Worm (Caenorhabditis elegans) whole organism, late embryonic: Measurements from ENCODE around the gene Y50E8A.2.
A peak's percentile ranks its signal among the peaks of the same experiment; 100 is the strongest.

Experiments used
- C38D4.7 ChIP-seq: fragments of 200-800 bp; sonication (Bioruptor generic); optimal IDR thresholded peaks from 2 replicates; lab custom pipeline; 2018; ENCODE audit warnings: mild to moderate bottlenecking, missing genetic modification characterization, moderate library complexity, missing compliant biosample characterization
- F13H6.1 ChIP-seq: sonication (generic microtip); optimal IDR thresholded peaks from 2 replicates; lab custom pipeline; 2016; ENCODE audit warnings: missing genetic modification characterization, missing compliant biosample characterization
- K02D7.2 ChIP-seq: sonication (generic microtip); optimal IDR thresholded peaks from 2 replicates; lab custom pipeline; 2017; ENCODE audit warnings: mild to moderate bottlenecking, missing genetic modification characterization, missing compliant biosample characterization
- K09A11.1 ChIP-seq: sonication (generic microtip); optimal IDR thresholded peaks from 2 replicates; lab custom pipeline; 2017; ENCODE audit warnings: antibody characterized with exemption, mild to moderate bottlenecking, missing genetic modification characterization, missing compliant biosample characterization; ENCODE audit not compliant: insufficient read depth
- T23F11.4 ChIP-seq: fragments of 200-800 bp; sonication (Bioruptor generic); optimal IDR thresholded peaks from 2 replicates; lab custom pipeline; 2018; ENCODE audit warnings: mild to moderate bottlenecking, missing genetic modification characterization, missing compliant biosample characterization
- Y22D7AL.16 ChIP-seq: sonication (generic microtip); optimal IDR thresholded peaks from 2 replicates; lab custom pipeline; 2016; ENCODE audit warnings: missing genetic modification characterization, missing compliant biosample characterization
- ama-1 ChIP-seq: fragments of 150-350 bp; optimal IDR thresholded peaks from 2 replicates; lab custom pipeline; 2014
- ceh-18 ChIP-seq: sonication (generic microtip); optimal IDR thresholded peaks from 2 replicates; lab custom pipeline; 2016; ENCODE audit warnings: missing genetic modification characterization, missing compliant biosample characterization
- ceh-2 ChIP-seq: sonication (generic microtip); optimal IDR thresholded peaks from 2 replicates; lab custom pipeline; 2016; ENCODE audit warnings: missing genotype, missing genetic modification characterization, missing compliant biosample characterization
- ceh-24 ChIP-seq: sonication (generic microtip); optimal IDR thresholded peaks from 2 replicates; lab custom pipeline; 2016; ENCODE audit warnings: mild to moderate bottlenecking, missing genetic modification characterization, missing compliant biosample characterization
- ceh-31 ChIP-seq: sonication (generic microtip); optimal IDR thresholded peaks from 2 replicates; lab custom pipeline; 2016; ENCODE audit warnings: missing genetic modification characterization, missing compliant biosample characterization
- ceh-34 ChIP-seq: sonication (generic microtip); optimal IDR thresholded peaks from 2 replicates; lab custom pipeline; 2016; ENCODE audit warnings: mild to moderate bottlenecking, missing genetic modification characterization, missing compliant biosample characterization
- ceh-48 ChIP-seq: sonication (generic microtip); optimal IDR thresholded peaks from 2 replicates; lab custom pipeline; 2016; ENCODE audit warnings: missing genetic modification characterization, inconsistent platforms, missing compliant biosample characterization
- ceh-6 ChIP-seq: fragments of 200-800 bp; sonication (Bioruptor generic); optimal IDR thresholded peaks from 2 replicates; lab custom pipeline; 2018; ENCODE audit warnings: mild to moderate bottlenecking, missing genetic modification characterization, missing compliant biosample characterization
- ceh-9 ChIP-seq: sonication (generic microtip); optimal IDR thresholded peaks from 2 replicates; lab custom pipeline; 2016; ENCODE audit warnings: mild to moderate bottlenecking, missing genetic modification characterization, inconsistent platforms, missing compliant biosample characterization
- che-1 ChIP-seq: sonication (generic microtip); optimal IDR thresholded peaks from 2 replicates; lab custom pipeline; 2016; ENCODE audit warnings: mild to moderate bottlenecking, missing genetic modification characterization, missing compliant biosample characterization
- dve-1 ChIP-seq: sonication (generic microtip); optimal IDR thresholded peaks from 2 replicates; lab custom pipeline; 2017; ENCODE audit warnings: antibody characterized with exemption, mild to moderate bottlenecking, missing genetic modification characterization, missing compliant biosample characterization
- elt-2 ChIP-seq: sonication (generic microtip); optimal IDR thresholded peaks from 2 replicates; lab custom pipeline; 2016; ENCODE audit warnings: missing genetic modification reagents, missing genetic modification characterization, missing compliant biosample characterization
- eyg-1 ChIP-seq: sonication (generic microtip); optimal IDR thresholded peaks from 2 replicates; lab custom pipeline; 2016; ENCODE audit warnings: missing genotype, missing genetic modification characterization, missing compliant biosample characterization
- fax-1 ChIP-seq: sonication (generic microtip); optimal IDR thresholded peaks from 2 replicates; lab custom pipeline; 2016; ENCODE audit warnings: missing genotype, missing genetic modification characterization, missing compliant biosample characterization
- fkh-10 ChIP-seq: fragments of 150-350 bp; optimal IDR thresholded peaks from 2 replicates; lab custom pipeline; 2014; ENCODE audit warnings: missing biosample characterization, missing genetic modification reagents, missing genetic modification characterization
- hlh-15 ChIP-seq: sonication (generic microtip); optimal IDR thresholded peaks from 2 replicates; lab custom pipeline; 2016; ENCODE audit warnings: missing genetic modification characterization, missing compliant biosample characterization
- hlh-6 ChIP-seq: sonication (generic microtip); optimal IDR thresholded peaks from 2 replicates; lab custom pipeline; 2016; ENCODE audit warnings: missing genotype, missing genetic modification characterization, missing compliant biosample characterization
- lim-6 ChIP-seq: sonication (generic microtip); optimal IDR thresholded peaks from 2 replicates; lab custom pipeline; 2016; ENCODE audit warnings: missing genetic modification characterization, missing compliant biosample characterization
- madf-2 ChIP-seq: sonication (generic microtip); optimal IDR thresholded peaks from 2 replicates; lab custom pipeline; 2017; ENCODE audit warnings: missing genetic modification characterization, missing compliant biosample characterization
- nhr-11 ChIP-seq: fragments of 150-350 bp; optimal IDR thresholded peaks from 2 replicates; lab custom pipeline; 2014; ENCODE audit warnings: missing biosample characterization, missing genetic modification characterization
- npax-4 ChIP-seq: sonication (generic microtip); optimal IDR thresholded peaks from 2 replicates; lab custom pipeline; 2016; ENCODE audit warnings: missing genetic modification characterization, missing compliant biosample characterization
- odd-2 ChIP-seq: sonication (generic microtip); optimal IDR thresholded peaks from 2 replicates; lab custom pipeline; 2017; ENCODE audit warnings: antibody characterized with exemption, mild to moderate bottlenecking, missing genetic modification characterization, missing compliant biosample characterization
- pag-3 ChIP-seq: sonication (generic microtip); optimal IDR thresholded peaks from 2 replicates; lab custom pipeline; 2016; ENCODE audit warnings: missing compliant biosample characterization, missing genetic modification characterization, borderline replicate concordance
- pax-1 ChIP-seq: fragments of 150-350 bp; optimal IDR thresholded peaks from 2 replicates; lab custom pipeline; 2014; ENCODE audit warnings: missing biosample characterization, missing genetic modification characterization
- pha-4 ChIP-seq: fragments of 150-350 bp; optimal IDR thresholded peaks from 2 replicates; lab custom pipeline; 2018; ENCODE audit warnings: missing biosample characterization, missing genetic modification reagents, missing genetic modification characterization
- pqm-1 ChIP-seq: sonication (generic microtip); optimal IDR thresholded peaks from 2 replicates; lab custom pipeline; 2016; ENCODE audit warnings: missing genetic modification characterization, missing compliant biosample characterization
- ref-2 ChIP-seq: sonication (generic microtip); optimal IDR thresholded peaks from 2 replicates; lab custom pipeline; 2016; ENCODE audit warnings: missing genetic modification characterization, missing compliant biosample characterization
- sdc-2 ChIP-seq: sonication (generic microtip); optimal IDR thresholded peaks from 2 replicates; lab custom pipeline; 2016; ENCODE audit warnings: missing genotype, missing genetic modification characterization, missing compliant biosample characterization
- sox-2 ChIP-seq: fragments of 200-800 bp; sonication (Bioruptor generic); IDR thresholded peaks from 2 replicates; pipeline ENCODE4 v1.3.6; 2022; ENCODE audit warnings: missing genetic modification reagents, missing genetic modification characterization, missing compliant biosample characterization
- sox-4 ChIP-seq: sonication (generic microtip); optimal IDR thresholded peaks from 2 replicates; lab custom pipeline; 2017; ENCODE audit warnings: mild to moderate bottlenecking, missing genetic modification characterization, inconsistent platforms, missing compliant biosample characterization
- tbx-2 ChIP-seq: sonication (generic microtip); optimal IDR thresholded peaks from 2 replicates; lab custom pipeline; 2016; ENCODE audit warnings: missing genetic modification characterization, missing compliant biosample characterization
- tbx-7 ChIP-seq: sonication (generic microtip); optimal IDR thresholded peaks from 2 replicates; lab custom pipeline; 2016; ENCODE audit warnings: missing genotype, missing genetic modification characterization, missing compliant biosample characterization
- ttx-3 ChIP-seq: sonication (generic microtip); optimal IDR thresholded peaks from 2 replicates; lab custom pipeline; 2016; ENCODE audit warnings: missing genetic modification reagents, missing genetic modification characterization, missing compliant biosample characterization
- ztf-16 ChIP-seq: sonication (generic microtip); optimal IDR thresholded peaks from 2 replicates; lab custom pipeline; 2017; ENCODE audit warnings: missing genetic modification characterization, missing compliant biosample characterization

Y50E8A.2 gene

ce11 chrV:14685435-14686058 lies 43.1 kb downstream of the Y50E8A.2 start, which contains the start of gene C47E8.4 (continued):
- TF ChIP-seq fax-1 (peak; percentile 73), sdc-2 (peak; percentile 64), pha-4 (tag; lab: Kevin White, UChicago) (no peak), pqm-1 (tag; lab: Kevin White, UChicago) (peak; percentile 85), tbx-2 (tag; lab: Kevin White, UChicago) (peak; percentile 97), npax-4 (tag; lab: Kevin White, UChicago) (no peak), sox-4 (tag; lab: Kevin White, UChicago) (no peak), ceh-9 (tag; lab: Kevin White, UChicago) (no peak), ceh-48 (peak; percentile 12), K09A11.1 (tag; lab: Kevin White, UChicago) (peak; percentile 25), sox-2 (GFP tag; lab: Robert Waterston, UW) (peak; percentile 49), ceh-24 (tag; lab: Kevin White, UChicago) (no peak), tbx-7 (tag; lab: Kevin White, UChicago) (peak; percentile 95), eyg-1 (tag; lab: Kevin White, UChicago) (peak; percentile 78), C38D4.7 (GFP tag; lab: Kevin White, UChicago) (no peak), che-1 (tag; lab: Kevin White, UChicago) (peak; percentile 6), ceh-31 (peak; percentile 98), hlh-15 (tag; lab: Kevin White, UChicago) (no peak), Y22D7AL.16 (tag; lab: Kevin White, UChicago) (no peak), F13H6.1 (tag; lab: Kevin White, UChicago) (peak; percentile 88), ceh-6 (GFP tag; lab: Kevin White, UChicago) (no peak), pag-3 (tag; lab: Kevin White, UChicago) (no peak), hlh-6 (no peak)

ce11 chrV:14684359-14685312 lies 44.0 kb downstream of the Y50E8A.2 start, which contains the start of gene hsp-90:
Gene hsp-90, plus strand, starts transcription at chrV:14684918.
- TF ChIP-seq ama-1 (lab: Kevin White, UChicago) = no peak
- TF ChIP-seq ceh-2 (tag; lab: Kevin White, UChicago) = no peak
- TF ChIP-seq ceh-18 (tag; lab: Kevin White, UChicago) = no peak

ce11 chrV:14683926-14684325 lies 44.7 kb downstream of the Y50E8A.2 start:
- TF ChIP-seq dve-1 (no peak), ttx-3 (tag; lab: Kevin White, UChicago) (no peak), ref-2 (tag; lab: Kevin White, UChicago) (no peak), madf-2 (tag; lab: Kevin White, UChicago) (no peak), K09A11.1 (tag; lab: Kevin White, UChicago) (no peak), ceh-24 (tag; lab: Kevin White, UChicago) (no peak), tbx-2 (tag; lab: Kevin White, UChicago) (no peak), eyg-1 (tag; lab: Kevin White, UChicago) (no peak), C38D4.7 (GFP tag; lab: Kevin White, UChicago) (no peak), fkh-10 (GFP tag; lab: Kevin White, UChicago) (no peak), fax-1 (no peak), elt-2 (no peak)
- TF ChIP-seq, all 69 proteins: peak for 0

ce11 chrV:14683291-14683690 lies 45.4 kb downstream of the Y50E8A.2 start:
- TF ChIP-seq ztf-16 (tag; lab: Kevin White, UChicago) = no peak
- no peak for TF ChIP-seq odd-2
- TF ChIP-seq hlh-15 (tag; lab: Kevin White, UChicago) = no peak
- TF ChIP-seq lim-6 (tag; lab: Kevin White, UChicago) = no peak
- TF ChIP-seq sox-4 (tag; lab: Kevin White, UChicago) = no peak
- TF ChIP-seq Y22D7AL.16 (tag; lab: Kevin White, UChicago) = no peak
- no peak for TF ChIP-seq K09A11.1 (tag; lab: Kevin White, UChicago)
- TF ChIP-seq nhr-11 (tag; lab: Kevin White, UChicago) = no peak
- TF ChIP-seq pag-3 (tag; lab: Kevin White, UChicago) = no peak
- no peak for TF ChIP-seq ceh-34 (tag; lab: Kevin White, UChicago)
- no peak for TF ChIP-seq T23F11.4 (GFP tag; lab: Kevin White, UChicago)
- TF ChIP-seq ceh-9 (tag; lab: Kevin White, UChicago) = no peak
- no peak for TF ChIP-seq K02D7.2 (tag; lab: Kevin White, UChicago)
- no peak for TF ChIP-seq pax-1 (tag; lab: Kevin White, UChicago)
